Fruit fly (Drosophila melanogaster): ENCODE measurements around the gene Dhc16F.

DNA sequence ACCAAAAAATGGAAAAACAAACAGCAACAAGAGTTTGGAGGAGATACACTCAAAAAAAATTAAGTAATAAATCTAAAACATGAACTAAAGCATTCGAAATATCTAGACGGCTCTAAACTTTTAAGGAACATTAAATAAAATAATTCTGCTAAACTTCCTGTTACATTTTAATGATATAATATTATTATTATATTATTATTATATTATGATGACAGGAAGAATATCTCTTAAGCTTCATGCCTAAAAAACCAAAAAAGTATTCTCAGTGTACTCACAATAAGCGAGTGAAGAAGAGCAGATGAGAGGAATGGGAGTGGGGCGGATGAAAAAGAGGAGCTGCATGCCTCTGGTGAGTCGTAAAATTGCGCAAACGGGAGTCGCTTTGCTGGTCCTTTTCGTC is 6.2 kb upstream of the Dhc16F start:
- no peak for TF ChIP-seq EcR (GFP tag; optimal IDR thresholded peaks at IDR 0.05)
- TF ChIP-seq pan (optimal IDR thresholded peaks at IDR 0.05): no peak
- no peak for TF ChIP-seq usp (GFP tag; optimal IDR thresholded peaks at IDR 0.05)
- no peak for TF ChIP-seq CG8478 (optimal IDR thresholded peaks at IDR 0.05)
